Worm (Caenorhabditis elegans) whole organism, young adult: Measurements from ENCODE around the gene Y38E10A.28.

Source experiments
- B0035.1 ChIP-seq: sonication (generic microtip); optimal IDR thresholded peaks from 2 replicates; lab custom pipeline; 2016; ENCODE audit warnings: missing genetic modification characterization, mild to moderate bottlenecking, missing compliant biosample characterization, missing genotype, missing genetic modification reagents
- C17E4.6 ChIP-seq: fragments of 200-800 bp; sonication (Bioruptor generic); IDR thresholded peaks from 2 replicates; pipeline ENCODE4 v1.3.6; 2022; ENCODE audit warnings: missing genetic modification reagents, missing genetic modification characterization, missing compliant biosample characterization
- F10E7.11 ChIP-seq: sonication (generic microtip); optimal IDR thresholded peaks from 2 replicates; lab custom pipeline; 2017; ENCODE audit warnings: mild to moderate bottlenecking, missing genetic modification characterization, moderate library complexity, missing compliant biosample characterization
- F22D6.2 ChIP-seq: sonication (generic microtip); optimal IDR thresholded peaks from 2 replicates; lab custom pipeline; 2016; ENCODE audit warnings: mild to moderate bottlenecking, missing genetic modification characterization, missing compliant biosample characterization
- F49E8.2 ChIP-seq: sonication (generic microtip); optimal IDR thresholded peaks from 3 replicates; lab custom pipeline; 2017; ENCODE audit warnings: missing genetic modification characterization, mild to moderate bottlenecking, missing compliant biosample characterization, antibody characterized with exemption, moderate library complexity; ENCODE audit not compliant: insufficient read depth
- F57C9.4 ChIP-seq: sonication (generic microtip); optimal IDR thresholded peaks from 2 replicates; lab custom pipeline; 2017; ENCODE audit warnings: mild to moderate bottlenecking, missing genetic modification characterization, missing compliant biosample characterization
- K12H6.12 ChIP-seq: fragments of 200-800 bp; sonication (Bioruptor generic); optimal IDR thresholded peaks from 2 replicates; lab custom pipeline; 2018; ENCODE audit warnings: mild to moderate bottlenecking, missing genetic modification characterization, missing compliant biosample characterization
- Y79H2A.3 ChIP-seq: fragments of 200-800 bp; sonication (Bioruptor generic); conservative IDR thresholded peaks from 2 replicates; pipeline ENCODE4 v1.3.6; 2022; ENCODE audit warnings: missing genetic modification reagents, missing genetic modification characterization, missing compliant biosample characterization
- ZK185.1 ChIP-seq: sonication (generic microtip); optimal IDR thresholded peaks from 2 replicates; lab custom pipeline; 2016; ENCODE audit warnings: mild to moderate bottlenecking, missing genetic modification characterization, missing compliant biosample characterization; ENCODE audit not compliant: poor library complexity, severe bottlenecking
- ama-1 ChIP-seq, 3 experiments: fragments of 150-350 bp in 1 of 3; sonication (generic microtip) in 2 of 3; optimal IDR thresholded peaks; 2 replicates each; lab custom pipeline; 2014 to 2018; ENCODE audit warnings: missing biosample characterization in 2 of 3, missing genetic modification characterization in 2 of 3, missing genetic modification reagents in 2 of 3
- athp-1 ChIP-seq: sonication (generic microtip); optimal IDR thresholded peaks from 2 replicates; lab custom pipeline; 2017; ENCODE audit warnings: mild to moderate bottlenecking, missing genetic modification characterization, missing compliant biosample characterization
- attf-3 ChIP-seq: fragments of 200-800 bp; sonication (Bioruptor generic); conservative IDR thresholded peaks from 2 replicates; pipeline ENCODE4 v1.3.6; 2022; ENCODE audit warnings: missing genetic modification reagents, missing genetic modification characterization, missing compliant biosample characterization
- attf-5 ChIP-seq: fragments of 200-800 bp; sonication (Bioruptor generic); optimal IDR thresholded peaks from 2 replicates; lab custom pipeline; 2018; ENCODE audit warnings: mild to moderate bottlenecking, missing genetic modification characterization, missing compliant biosample characterization
- ccch-3 ChIP-seq: fragments of 200-800 bp; sonication (Bioruptor generic); optimal IDR thresholded peaks from 2 replicates; lab custom pipeline; 2018; ENCODE audit warnings: mild to moderate bottlenecking, missing genetic modification characterization, missing compliant biosample characterization
- cebp-2 ChIP-seq: fragments of 200-800 bp; sonication (Bioruptor generic); IDR thresholded peaks from 2 replicates; pipeline ENCODE4 v1.3.6; 2022; ENCODE audit warnings: missing genetic modification characterization, missing compliant biosample characterization
- ceh-100 ChIP-seq: fragments of 200-800 bp; sonication (Bioruptor generic); IDR thresholded peaks from 2 replicates; pipeline ENCODE4 v1.3.6; 2022; ENCODE audit warnings: missing genetic modification reagents, missing genetic modification characterization, missing compliant biosample characterization
- die-1 ChIP-seq: sonication (generic microtip); optimal IDR thresholded peaks from 2 replicates; lab custom pipeline; 2016; ENCODE audit warnings: missing genotype, mild to moderate bottlenecking, missing genetic modification characterization, missing compliant biosample characterization
- egl-18 ChIP-seq: fragments of 200-800 bp; sonication (Bioruptor generic); IDR thresholded peaks from 2 replicates; pipeline ENCODE4 v1.3.6; 2022; ENCODE audit warnings: missing genetic modification reagents, missing genetic modification characterization, missing compliant biosample characterization
- ekl-4 ChIP-seq: fragments of 200-800 bp; sonication (Bioruptor generic); IDR thresholded peaks from 2 replicates; pipeline ENCODE4 v1.3.6; 2022; ENCODE audit warnings: missing genetic modification reagents, missing genetic modification characterization, missing compliant biosample characterization
- gei-17 ChIP-seq: fragments of 200-800 bp; sonication (Bioruptor generic); optimal IDR thresholded peaks from 2 replicates; lab custom pipeline; 2018; ENCODE audit warnings: mild to moderate bottlenecking, missing genetic modification characterization, missing compliant biosample characterization
- let-607 ChIP-seq, 2 experiments: fragments of 200-800 bp in 1 of 2; sonication (Bioruptor generic) in 1 of 2; sonication (generic microtip) in 1 of 2; optimal IDR thresholded peaks; 2 replicates each; lab custom pipeline; 2016 to 2018; ENCODE audit warnings: mild to moderate bottlenecking in 2 of 2, missing compliant biosample characterization in 2 of 2, missing genetic modification characterization in 2 of 2, moderate library complexity in 2 of 2, missing genotype in 1 of 2
- lin-35 ChIP-seq, 3 experiments: fragments of 150-350 bp in 2 of 3; sonication (generic microtip) in 1 of 3; optimal IDR thresholded peaks; 2 replicates each; lab custom pipeline; 2014 to 2018; ENCODE audit warnings: missing biosample characterization in 3 of 3, missing genetic modification characterization in 3 of 3, missing genetic modification reagents in 3 of 3
- lin-54 ChIP-seq: fragments of 200-800 bp; sonication (Bioruptor generic); optimal IDR thresholded peaks from 2 replicates; lab custom pipeline; 2018; ENCODE audit warnings: mild to moderate bottlenecking, missing genetic modification characterization, missing compliant biosample characterization
- lsl-1 ChIP-seq: fragments of 200-800 bp; sonication (Bioruptor generic); optimal IDR thresholded peaks from 2 replicates; lab custom pipeline; 2018; ENCODE audit warnings: mild to moderate bottlenecking, missing genetic modification characterization, moderate library complexity, missing compliant biosample characterization
- lsy-27 ChIP-seq: sonication (generic microtip); optimal IDR thresholded peaks from 2 replicates; lab custom pipeline; 2017; ENCODE audit warnings: missing genetic modification characterization, mild to moderate bottlenecking, missing compliant biosample characterization, antibody characterized with exemption, missing genotype, borderline replicate concordance; ENCODE audit not compliant: insufficient read depth
- madf-8 ChIP-seq: fragments of 200-800 bp; sonication (Bioruptor generic); conservative IDR thresholded peaks from 2 replicates; pipeline ENCODE4 v1.3.6; 2022; ENCODE audit warnings: missing genetic modification reagents, missing genetic modification characterization, missing compliant biosample characterization
- nhr-179 ChIP-seq: sonication (generic microtip); optimal IDR thresholded peaks from 2 replicates; lab custom pipeline; 2016; ENCODE audit warnings: mild to moderate bottlenecking, missing genetic modification characterization, missing compliant biosample characterization
- nhr-27 ChIP-seq: fragments of 200-800 bp; sonication (Bioruptor generic); optimal IDR thresholded peaks from 2 replicates; lab custom pipeline; 2018; ENCODE audit warnings: mild to moderate bottlenecking, missing genetic modification characterization, moderate library complexity, missing compliant biosample characterization
- snpc-1.1 ChIP-seq: sonication (generic microtip); optimal IDR thresholded peaks from 2 replicates; lab custom pipeline; 2017; ENCODE audit warnings: missing genetic modification characterization, mild to moderate bottlenecking, missing compliant biosample characterization, antibody characterized with exemption, moderate library complexity, missing genotype, missing genetic modification reagents; ENCODE audit not compliant: insufficient read depth
- tbx-9 ChIP-seq: sonication (generic microtip); optimal IDR thresholded peaks from 2 replicates; lab custom pipeline; 2016; ENCODE audit warnings: borderline replicate concordance, missing genetic modification characterization, inconsistent platforms, missing compliant biosample characterization
- unc-130 ChIP-seq: sonication (generic microtip); optimal IDR thresholded peaks from 2 replicates; lab custom pipeline; 2016; ENCODE audit warnings: missing genetic modification reagents, missing genetic modification characterization, missing compliant biosample characterization
- zim-3 ChIP-seq: sonication (generic microtip); optimal IDR thresholded peaks from 2 replicates; lab custom pipeline; 2017; ENCODE audit warnings: mild to moderate bottlenecking, missing genetic modification characterization, moderate library complexity, missing compliant biosample characterization
- ztf-26 ChIP-seq: sonication (generic microtip); optimal IDR thresholded peaks from 2 replicates; lab custom pipeline; 2017; ENCODE audit warnings: missing genetic modification characterization, missing compliant biosample characterization

Gene Y38E10A.28

DNA sequence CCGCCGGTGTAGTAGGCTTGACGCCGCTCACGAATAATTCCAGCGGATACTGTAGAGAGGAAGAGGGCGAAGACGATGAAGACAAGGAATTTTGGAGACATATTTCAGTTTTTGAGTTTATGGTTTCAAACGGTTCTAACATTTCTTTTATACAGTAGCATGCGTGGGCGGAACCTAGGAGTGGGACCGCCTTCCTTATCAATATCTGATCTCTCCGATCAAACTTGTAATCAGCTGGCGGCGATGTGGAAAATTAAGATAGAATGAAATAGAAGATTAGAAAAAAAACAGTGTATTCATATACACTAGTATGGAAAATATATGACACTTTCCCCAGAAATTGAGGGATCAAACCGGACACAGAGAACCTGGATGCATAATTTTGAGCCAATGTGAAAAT is 10.2 kb upstream of the Y38E10A.28 start, which contains the start of gene nspe-2:
Gene nspe-2 (minus strand): TSS at position 101 of the 400 bp plus-strand sequence.
- TF ChIP-seq ccch-3 (GFP tag; lab: Kevin White, UChicago) (no peak), F10E7.11 (no peak), F22D6.2 (no peak), C17E4.6 (GFP tag; lab: Robert Waterston, UW) (no peak), unc-130 (no peak), attf-5 (GFP tag; lab: Kevin White, UChicago) (no peak), B0035.1 (tag; lab: Kevin White, UChicago) (no peak), lsy-27 (tag; lab: Kevin White, UChicago) (no peak), zim-3 (tag; lab: Kevin White, UChicago) (no peak), nhr-179 (tag; lab: Kevin White, UChicago) (no peak), die-1 (tag; lab: Kevin White, UChicago) (no peak), ekl-4 (no peak), let-607 (tag; optimal IDR thresholded peaks at IDR 0.05; lab: Kevin White, UChicago) (no peak)

DNA sequence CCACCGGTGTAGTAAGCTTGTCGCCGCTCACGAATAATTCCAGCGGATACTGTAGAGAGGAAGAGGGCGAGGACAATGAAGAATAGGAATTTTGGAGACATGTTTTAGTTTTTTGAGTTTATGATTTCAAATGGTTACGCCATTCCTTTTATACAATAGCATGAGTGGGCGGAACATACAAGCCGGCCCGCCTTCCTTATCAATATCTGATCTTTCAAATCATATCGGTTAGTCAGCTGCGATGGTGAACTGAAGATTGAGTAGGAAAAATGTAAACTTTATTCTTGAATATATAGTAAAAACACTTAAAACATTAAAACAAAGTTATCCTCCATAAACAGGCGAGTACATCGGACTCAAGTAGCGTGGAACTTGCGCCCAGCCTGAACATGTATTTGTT is 8.7 kb upstream of the Y38E10A.28 start, which contains the start of gene nspe-1:
Gene nspe-1 (minus strand): TSS at position 101 of the 400 bp plus-strand sequence.
- no peak for TF ChIP-seq gei-17 (GFP tag; lab: Kevin White, UChicago)
- TF ChIP-seq nhr-27, result no peak
- TF ChIP-seq ZK185.1, result no peak
- TF ChIP-seq lin-54 (GFP tag; lab: Kevin White, UChicago), result no peak
- no peak for TF ChIP-seq ztf-26 (tag; lab: Kevin White, UChicago)
- no peak for TF ChIP-seq cebp-2 (GFP tag; lab: Robert Waterston, UW)
- TF ChIP-seq athp-1, result no peak
- no peak for TF ChIP-seq egl-18

DNA sequence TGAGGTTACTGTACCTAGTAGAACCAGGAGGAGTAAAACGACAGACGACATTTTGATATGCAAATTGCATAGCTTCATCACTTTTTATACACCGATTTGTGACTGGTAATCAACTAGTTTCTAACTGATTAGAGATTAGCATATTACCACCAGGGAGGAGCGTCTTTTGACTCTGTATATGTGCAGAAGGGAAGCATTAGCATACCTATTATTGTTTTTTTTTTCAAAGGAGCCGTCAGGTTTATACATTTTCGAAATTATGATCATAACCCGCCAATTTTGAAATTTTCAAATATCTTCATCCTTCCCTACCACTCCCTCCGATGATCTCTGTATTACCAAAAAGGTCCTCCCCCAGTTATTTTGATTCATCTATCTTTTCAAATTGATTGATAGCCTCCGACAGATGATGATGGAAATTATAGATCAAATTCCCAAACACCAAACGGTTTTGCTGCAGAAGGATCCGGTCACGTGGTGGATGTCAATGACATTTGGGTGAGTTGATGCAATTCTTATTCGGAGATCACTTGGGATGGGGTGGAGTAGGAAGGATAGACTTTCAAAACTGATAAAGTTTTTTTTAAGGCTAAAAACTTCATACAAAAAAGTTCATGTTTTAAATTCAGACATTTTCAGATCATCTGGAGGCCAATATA is 7.5 kb upstream of the Y38E10A.28 start, which contains the start of gene nspe-8:
Gene nspe-8 (minus strand): TSS at position 51 of the 659 bp plus-strand sequence.
- TF ChIP-seq K12H6.12 (tag; lab: Kevin White, UChicago) (no peak), F10E7.11 (no peak), cebp-2 (GFP tag; lab: Robert Waterston, UW) (no peak), snpc-1.1 (tag; lab: Kevin White, UChicago) (no peak), attf-3 (GFP tag; lab: Robert Waterston, UW) (no peak), lin-35 (GFP tag; optimal IDR thresholded peaks at IDR 0.05; lab: Kevin White, UChicago) (no peak)

DNA sequence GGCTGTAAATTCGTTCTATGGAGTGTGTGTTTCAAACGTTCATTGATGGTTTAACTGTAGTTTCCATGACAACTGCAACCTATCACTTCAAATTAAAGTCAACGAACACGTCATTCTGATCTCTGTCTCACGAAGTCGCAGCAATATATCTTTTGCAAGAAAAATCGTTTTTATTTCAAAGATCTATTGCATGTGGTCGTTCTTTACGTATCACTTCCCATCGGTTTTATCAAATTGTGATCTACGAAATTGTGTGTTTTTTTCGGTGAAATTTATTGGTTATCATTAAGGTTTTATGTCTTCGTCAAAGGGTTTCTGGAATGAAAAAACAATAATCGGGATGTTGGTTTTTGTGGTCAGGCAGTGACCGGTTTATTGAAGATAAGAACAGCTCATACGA is 6.6 kb upstream of the Y38E10A.28 start:
- no peak for TF ChIP-seq tbx-9 (tag; lab: Kevin White, UChicago)
- no peak for TF ChIP-seq ceh-100
- no peak for TF ChIP-seq ama-1 (optimal IDR thresholded peaks at IDR 0.05; lab: Kevin White, UChicago)
- no peak for TF ChIP-seq ama-1 (GFP tag; optimal IDR thresholded peaks at IDR 0.05; lab: Kevin White, UChicago)
- TF ChIP-seq madf-8 (GFP tag; lab: Robert Waterston, UW), result no peak
- TF ChIP-seq lsl-1 (GFP tag; lab: Kevin White, UChicago), result no peak
- no peak for TF ChIP-seq Y79H2A.3 (GFP tag; lab: Robert Waterston, UW)
- no peak for TF ChIP-seq F57C9.4 (tag; lab: Kevin White, UChicago)
- no peak for TF ChIP-seq F49E8.2
